Worm (Caenorhabditis elegans) whole organism, midembryonic: ENCODE measurements around the gene F07H5.13.

Experiments
- T22C8.4 ChIP-seq: fragments of 200-800 bp; sonication (Bioruptor generic); IDR thresholded peaks from 2 replicates; pipeline ENCODE4 v1.3.6; 2022; ENCODE audit warnings: missing genetic modification characterization, missing compliant biosample characterization
- cog-1 ChIP-seq: sonication (generic microtip); optimal IDR thresholded peaks from 2 replicates; lab custom pipeline; 2016; ENCODE audit warnings: missing genetic modification characterization, missing compliant biosample characterization
- flt-1 ChIP-seq: fragments of 200-800 bp; sonication (Bioruptor generic); IDR thresholded peaks from 2 replicates; pipeline ENCODE4 v1.3.6; 2022; ENCODE audit warnings: missing genetic modification characterization, missing compliant biosample characterization
- klf-2 ChIP-seq: fragments of 200-800 bp; sonication (Bioruptor generic); conservative IDR thresholded peaks from 2 replicates; pipeline ENCODE4 v1.3.6; 2022; ENCODE audit warnings: missing genetic modification reagents, missing genetic modification characterization, missing compliant biosample characterization
- med-1 ChIP-seq: sonication (generic microtip); optimal IDR thresholded peaks from 2 replicates; lab custom pipeline; 2017; ENCODE audit warnings: missing genetic modification characterization, mild to moderate bottlenecking, missing compliant biosample characterization, antibody characterized with exemption, missing genetic modification reagents; ENCODE audit not compliant: insufficient read depth
- ref-1 ChIP-seq: fragments of 200-800 bp; sonication (Bioruptor generic); conservative IDR thresholded peaks from 2 replicates; pipeline ENCODE4 v1.3.6; 2022; ENCODE audit warnings: missing genetic modification reagents, missing genetic modification characterization, missing compliant biosample characterization
- tab-1 ChIP-seq: fragments of 200-800 bp; sonication (Bioruptor generic); IDR thresholded peaks from 2 replicates; pipeline ENCODE4 v1.3.6; 2022; ENCODE audit warnings: missing genetic modification characterization, missing compliant biosample characterization
- ztf-23 ChIP-seq: fragments of 200-800 bp; sonication (Bioruptor generic); IDR thresholded peaks from 2 replicates; pipeline ENCODE4 v1.3.6; 2022; ENCODE audit warnings: missing genetic modification reagents, missing genetic modification characterization, missing compliant biosample characterization
- ztf-29 ChIP-seq: fragments of 200-800 bp; sonication (Bioruptor generic); IDR thresholded peaks from 2 replicates; pipeline ENCODE4 v1.3.6; 2022; ENCODE audit warnings: missing genetic modification reagents, missing genetic modification characterization, missing compliant biosample characterization

F07H5.13 gene

ce11 chrII:8746298-8746775 lies 44.0 kb upstream of the F07H5.13 start:
- TF ChIP-seq cog-1 (tag; lab: Kevin White, UChicago) (no peak), med-1 (GFP tag; lab: Kevin White, UChicago) (no peak), tab-1 (GFP tag; lab: Robert Waterston, UW) (no peak), ref-1 (GFP tag; lab: Robert Waterston, UW) (no peak)

- TF ChIP-seq T22C8.4 (GFP tag; lab: Robert Waterston, UW) (no peak), flt-1 (GFP tag; lab: Robert Waterston, UW) (peak; percentile 63; the same call in 1 of the 2 replicates), ref-1 (GFP tag; lab: Robert Waterston, UW) (no peak)
Observed at ce11 chrII:8747246-8747938, 43.0 kb upstream of the F07H5.13 start.

ce11 chrII:8747939-8748352 lies 42.4 kb upstream of the F07H5.13 start:
- TF ChIP-seq flt-1 (GFP tag; lab: Robert Waterston, UW) = 0 out of 2 replicates have a peak, but pooled peaks have one; percentile 46
- peak; percentile 79 for TF ChIP-seq cog-1 (tag; lab: Kevin White, UChicago)
- no peak for TF ChIP-seq ztf-29 (GFP tag; lab: Robert Waterston, UW)
- TF ChIP-seq klf-2 (GFP tag; lab: Robert Waterston, UW) = no peak
- TF ChIP-seq med-1 (GFP tag; lab: Kevin White, UChicago) = no peak
- TF ChIP-seq ref-1 (GFP tag; lab: Robert Waterston, UW) = peak; percentile 55; the same call in 1 of the 2 replicates
- no peak for TF ChIP-seq ztf-23 (GFP tag; lab: Robert Waterston, UW)
- TF ChIP-seq tab-1 (GFP tag; lab: Robert Waterston, UW) = no peak
- no peak for TF ChIP-seq T22C8.4 (GFP tag; lab: Robert Waterston, UW)

- TF ChIP-seq tab-1 (GFP tag; lab: Robert Waterston, UW) (no peak), cog-1 (tag; lab: Kevin White, UChicago) (no peak), ztf-23 (GFP tag; lab: Robert Waterston, UW) (no peak), T22C8.4 (GFP tag; lab: Robert Waterston, UW) (no peak), ztf-29 (GFP tag; lab: Robert Waterston, UW) (no peak), flt-1 (GFP tag; lab: Robert Waterston, UW) (no peak), klf-2 (GFP tag; lab: Robert Waterston, UW) (no peak), ref-1 (GFP tag; lab: Robert Waterston, UW) (no peak), med-1 (GFP tag; lab: Kevin White, UChicago) (no peak)
Observed at ce11 chrII:8748638-8749037, 41.7 kb upstream of the F07H5.13 start.

ce11 chrII:8749084-8749483 lies 41.3 kb upstream of the F07H5.13 start:
- TF ChIP-seq cog-1 (tag; lab: Kevin White, UChicago) = no peak

- TF ChIP-seq klf-2 (GFP tag; lab: Robert Waterston, UW) (no peak), ztf-29 (GFP tag; lab: Robert Waterston, UW) (no peak), ztf-23 (GFP tag; lab: Robert Waterston, UW) (no peak), tab-1 (GFP tag; lab: Robert Waterston, UW) (no peak), cog-1 (tag; lab: Kevin White, UChicago) (no peak), T22C8.4 (GFP tag; lab: Robert Waterston, UW) (no peak), flt-1 (GFP tag; lab: Robert Waterston, UW) (no peak), ref-1 (GFP tag; lab: Robert Waterston, UW) (no peak), med-1 (GFP tag; lab: Kevin White, UChicago) (no peak)
Observed at ce11 chrII:8750056-8750455, 40.3 kb upstream of the F07H5.13 start.

ce11 chrII:8751042-8751441 lies 39.3 kb upstream of the F07H5.13 start:
- TF ChIP-seq flt-1 (GFP tag; lab: Robert Waterston, UW) = no peak
- 0 out of 2 replicates have a peak, but pooled peaks have one; percentile 18 for TF ChIP-seq ztf-23 (GFP tag; lab: Robert Waterston, UW)

- TF ChIP-seq cog-1 (tag; lab: Kevin White, UChicago) (no peak), med-1 (GFP tag; lab: Kevin White, UChicago) (no peak), ztf-23 (GFP tag; lab: Robert Waterston, UW) (no peak), tab-1 (GFP tag; lab: Robert Waterston, UW) (no peak), T22C8.4 (GFP tag; lab: Robert Waterston, UW) (no peak), ztf-29 (GFP tag; lab: Robert Waterston, UW) (no peak), ref-1 (GFP tag; lab: Robert Waterston, UW) (no peak), klf-2 (GFP tag; lab: Robert Waterston, UW) (no peak), flt-1 (GFP tag; lab: Robert Waterston, UW) (no peak)
Observed at ce11 chrII:8751686-8752085, 38.7 kb upstream of the F07H5.13 start, which contains the start of gene atf-2. Gene atf-2 (plus strand): TSS chrII:8751986.

ce11 chrII:8755270-8755669 lies 35.1 kb upstream of the F07H5.13 start, which contains the start of gene K08F8.7:
Gene K08F8.7 (minus strand): TSS chrII:8755370.
- no peak for TF ChIP-seq tab-1 (GFP tag; lab: Robert Waterston, UW)
- TF ChIP-seq flt-1 (GFP tag; lab: Robert Waterston, UW) = no peak
- no peak for TF ChIP-seq med-1 (GFP tag; lab: Kevin White, UChicago)
- TF ChIP-seq cog-1 (tag; lab: Kevin White, UChicago) = no peak
- no peak for TF ChIP-seq ref-1 (GFP tag; lab: Robert Waterston, UW)
- no peak for TF ChIP-seq T22C8.4 (GFP tag; lab: Robert Waterston, UW)
- no peak for TF ChIP-seq klf-2 (GFP tag; lab: Robert Waterston, UW)
- no peak for TF ChIP-seq ztf-29 (GFP tag; lab: Robert Waterston, UW)
